Worm (Caenorhabditis elegans) whole organism, L1 larva: Measurements from ENCODE around the gene K01F9.2.

Source experiments
- C04F5.9 ChIP-seq: sonication (generic microtip); optimal IDR thresholded peaks from 2 replicates; lab custom pipeline; 2016; ENCODE audit warnings: missing genetic modification characterization, missing compliant biosample characterization
- C34B4.2 ChIP-seq: sonication (generic microtip); optimal IDR thresholded peaks from 2 replicates; lab custom pipeline; 2017; ENCODE audit warnings: mild to moderate bottlenecking, missing genetic modification characterization, missing compliant biosample characterization
- aha-1 ChIP-seq: fragments of 150-350 bp; optimal IDR thresholded peaks from 2 replicates; lab custom pipeline; 2014; ENCODE audit warnings: missing biosample characterization, missing genetic modification characterization
- ama-1 ChIP-seq: fragments of 150-350 bp; optimal IDR thresholded peaks from 2 replicates; lab custom pipeline; 2014
- blmp-1 ChIP-seq: fragments of 150-350 bp; optimal IDR thresholded peaks from 2 replicates; lab custom pipeline; 2014; ENCODE audit warnings: missing biosample characterization, missing genetic modification characterization
- ceh-8 ChIP-seq: fragments of 200-800 bp; sonication (Bioruptor generic); optimal IDR thresholded peaks from 2 replicates; lab custom pipeline; 2018; ENCODE audit warnings: mild to moderate bottlenecking, missing genetic modification characterization, moderate library complexity, missing compliant biosample characterization
- ceh-82 ChIP-seq, 3 experiments: fragments of 150-350 bp in 1 of 3; sonication (generic microtip) in 2 of 3; optimal IDR thresholded peaks; 2 replicates each; lab custom pipeline; 2014 to 2017; ENCODE audit warnings: missing biosample characterization in 3 of 3, missing genetic modification characterization in 3 of 3
- ceh-88 ChIP-seq: fragments of 200-800 bp; sonication (Bioruptor generic); IDR thresholded peaks from 2 replicates; pipeline ENCODE4 v1.3.6; 2022; ENCODE audit warnings: missing genetic modification characterization, missing compliant biosample characterization
- ces-1 ChIP-seq: fragments of 150-350 bp; optimal IDR thresholded peaks from 2 replicates; lab custom pipeline; 2014; ENCODE audit warnings: missing biosample characterization, missing genetic modification reagents, missing genetic modification characterization
- dpl-1 ChIP-seq, 3 experiments: fragments of 150-350 bp in 2 of 3; sonication (generic microtip) in 1 of 3; optimal IDR thresholded peaks; 2 replicates each; lab custom pipeline; 2014 to 2017; ENCODE audit warnings: missing biosample characterization in 3 of 3, missing genetic modification characterization in 3 of 3, missing genetic modification reagents in 3 of 3
- efl-1 ChIP-seq, 4 experiments: fragments of 150-350 bp; optimal IDR thresholded peaks in 3 of 4; peaks in 1 of 4; 1 replicate in 1 of 4; 2 replicates in 3 of 4; lab custom pipeline; 2014; ENCODE audit warnings: missing biosample characterization in 2 of 4, missing genetic modification characterization in 2 of 4, missing genetic modification reagents in 2 of 4
- egl-13 ChIP-seq: sonication (generic microtip); optimal IDR thresholded peaks from 2 replicates; lab custom pipeline; 2016; ENCODE audit warnings: missing genotype, missing genetic modification reagents, missing genetic modification characterization, missing compliant biosample characterization
- elt-3 ChIP-seq, 6 experiments: fragments of 150-350 bp in 1 of 6; sonication (generic microtip); optimal IDR thresholded peaks; 2 replicates each; lab custom pipeline; 2017 to 2018; ENCODE audit warnings: missing biosample characterization in 6 of 6, missing genetic modification characterization in 6 of 6, inconsistent platforms in 1 of 6
- ets-5 ChIP-seq: fragments of 200-800 bp; sonication (Bioruptor generic); IDR thresholded peaks from 2 replicates; pipeline ENCODE4 v1.3.6; 2022; ENCODE audit warnings: missing genetic modification characterization, missing compliant biosample characterization
- fkh-10 ChIP-seq: sonication (generic microtip); optimal IDR thresholded peaks from 2 replicates; lab custom pipeline; 2017; ENCODE audit warnings: missing biosample characterization, missing genetic modification reagents, missing genetic modification characterization
- fkh-4 ChIP-seq: sonication (generic microtip); optimal IDR thresholded peaks from 2 replicates; lab custom pipeline; 2016; ENCODE audit warnings: missing compliant biosample characterization, missing genetic modification characterization, borderline replicate concordance
- fkh-8 ChIP-seq: sonication (generic microtip); optimal IDR thresholded peaks from 2 replicates; lab custom pipeline; 2016; ENCODE audit warnings: mild to moderate bottlenecking, missing genetic modification characterization, missing compliant biosample characterization
- fos-1 ChIP-seq: fragments of 150-350 bp; optimal IDR thresholded peaks from 2 replicates; lab custom pipeline; 2014; ENCODE audit warnings: missing biosample characterization, missing genetic modification characterization
- hlh-4 ChIP-seq: sonication (generic microtip); optimal IDR thresholded peaks from 2 replicates; lab custom pipeline; 2016; ENCODE audit warnings: mild to moderate bottlenecking, missing genetic modification characterization, missing compliant biosample characterization
- isw-1 ChIP-seq: fragments of 200-800 bp; sonication (Bioruptor generic); IDR thresholded peaks from 2 replicates; pipeline ENCODE4 v1.3.6; 2022; ENCODE audit warnings: missing genetic modification characterization, missing compliant biosample characterization
- lin-13 ChIP-seq: fragments of 150-350 bp; optimal IDR thresholded peaks from 2 replicates; lab custom pipeline; 2014; ENCODE audit warnings: missing biosample characterization, missing genetic modification reagents, missing genetic modification characterization
- lin-14 ChIP-seq: fragments of 200-800 bp; sonication (Bioruptor generic); optimal IDR thresholded peaks from 2 replicates; lab custom pipeline; 2018; ENCODE audit warnings: mild to moderate bottlenecking, missing genetic modification characterization, moderate library complexity, missing compliant biosample characterization
- lin-15B ChIP-seq: fragments of 150-350 bp; sonication (generic microtip); optimal IDR thresholded peaks from 3 replicates; lab custom pipeline; 2014; ENCODE audit warnings: missing biosample characterization, missing genetic modification characterization
- lin-39 ChIP-seq: fragments of 150-350 bp; optimal IDR thresholded peaks from 2 replicates; lab custom pipeline; 2014; ENCODE audit warnings: missing biosample characterization, missing genetic modification reagents, missing genetic modification characterization
- mab-9 ChIP-seq: fragments of 200-800 bp; sonication (Bioruptor generic); IDR thresholded peaks from 2 replicates; pipeline ENCODE4 v1.3.6; 2022; ENCODE audit warnings: missing genetic modification reagents, missing genetic modification characterization, missing compliant biosample characterization
- mdl-1 ChIP-seq, 2 experiments: fragments of 150-350 bp; optimal IDR thresholded peaks; 2 replicates each; lab custom pipeline; 2014 to 2017; ENCODE audit warnings: missing biosample characterization in 2 of 2, missing genetic modification characterization in 2 of 2, inconsistent platforms in 1 of 2
- mef-2 ChIP-seq: fragments of 150-350 bp; optimal IDR thresholded peaks from 2 replicates; lab custom pipeline; 2014; ENCODE audit warnings: missing biosample characterization, missing genetic modification characterization
- nhr-12 ChIP-seq: sonication (generic microtip); optimal IDR thresholded peaks from 2 replicates; lab custom pipeline; 2017; ENCODE audit warnings: missing biosample characterization, missing genetic modification characterization
- nhr-19 ChIP-seq: fragments of 200-800 bp; sonication (Bioruptor generic); conservative IDR thresholded peaks from 2 replicates; pipeline ENCODE4 v1.3.6; 2022; ENCODE audit warnings: missing genetic modification characterization, missing compliant biosample characterization
- nhr-20 ChIP-seq: sonication (generic microtip); optimal IDR thresholded peaks from 2 replicates; lab custom pipeline; 2016; ENCODE audit warnings: mild to moderate bottlenecking, missing genetic modification characterization, missing compliant biosample characterization
- nhr-237 ChIP-seq: fragments of 150-350 bp; optimal IDR thresholded peaks from 2 replicates; lab custom pipeline; 2014; ENCODE audit warnings: missing biosample characterization, missing genetic modification characterization
- nhr-28 ChIP-seq: fragments of 150-350 bp; optimal IDR thresholded peaks from 2 replicates; lab custom pipeline; 2014; ENCODE audit warnings: missing biosample characterization, missing genetic modification characterization
- nhr-71 ChIP-seq: sonication (generic microtip); optimal IDR thresholded peaks from 2 replicates; lab custom pipeline; 2016; ENCODE audit warnings: mild to moderate bottlenecking, missing genetic modification characterization, moderate library complexity, missing compliant biosample characterization
- nhr-76 ChIP-seq: sonication (generic microtip); optimal IDR thresholded peaks from 2 replicates; lab custom pipeline; 2017; ENCODE audit warnings: missing biosample characterization, missing genetic modification characterization
- nhr-77 ChIP-seq: fragments of 150-350 bp; optimal IDR thresholded peaks from 2 replicates; lab custom pipeline; 2014; ENCODE audit warnings: missing biosample characterization, missing genetic modification characterization
- nhr-84 ChIP-seq: sonication (generic microtip); optimal IDR thresholded peaks from 2 replicates; lab custom pipeline; 2017; ENCODE audit warnings: missing biosample characterization, missing genetic modification characterization
- nhr-85 ChIP-seq: sonication (generic microtip); peaks from one replicate; lab custom pipeline; 2016; ENCODE audit warnings: missing genetic modification characterization, inconsistent platforms, missing compliant biosample characterization
- nhr-90 ChIP-seq: sonication (generic microtip); optimal IDR thresholded peaks from 2 replicates; lab custom pipeline; 2016; ENCODE audit warnings: mild to moderate bottlenecking, missing genetic modification characterization, missing compliant biosample characterization; ENCODE audit not compliant: poor library complexity
- pax-3 ChIP-seq: fragments of 200-800 bp; sonication (Bioruptor generic); optimal IDR thresholded peaks from 2 replicates; lab custom pipeline; 2018; ENCODE audit warnings: mild to moderate bottlenecking, missing genetic modification characterization, moderate library complexity, missing compliant biosample characterization
- pqm-1 ChIP-seq: sonication (generic microtip); optimal IDR thresholded peaks from 3 replicates; lab custom pipeline; 2017; ENCODE audit warnings: missing biosample characterization, missing genetic modification characterization
- rnt-1 ChIP-seq: sonication (generic microtip); optimal IDR thresholded peaks from 2 replicates; lab custom pipeline; 2016; ENCODE audit warnings: mild to moderate bottlenecking, missing genetic modification characterization, moderate library complexity, missing compliant biosample characterization
- snu-23 ChIP-seq: sonication (generic microtip); optimal IDR thresholded peaks from 2 replicates; lab custom pipeline; 2016; ENCODE audit warnings: missing genetic modification characterization, missing compliant biosample characterization
- sox-4 ChIP-seq: sonication (generic microtip); optimal IDR thresholded peaks from 2 replicates; lab custom pipeline; 2016; ENCODE audit warnings: missing genetic modification characterization, missing compliant biosample characterization
- sptf-1 ChIP-seq: fragments of 150-350 bp; optimal IDR thresholded peaks from 2 replicates; lab custom pipeline; 2014; ENCODE audit warnings: missing biosample characterization, missing genetic modification characterization
- sup-37 ChIP-seq: fragments of 200-800 bp; sonication (Bioruptor generic); optimal IDR thresholded peaks from 2 replicates; lab custom pipeline; 2018; ENCODE audit warnings: mild to moderate bottlenecking, missing genetic modification characterization, missing compliant biosample characterization
- swsn-7 ChIP-seq: sonication (generic microtip); optimal IDR thresholded peaks from 2 replicates; lab custom pipeline; 2016; ENCODE audit warnings: missing genetic modification characterization, missing compliant biosample characterization
- unc-30 ChIP-seq: sonication (generic microtip); optimal IDR thresholded peaks from 2 replicates; lab custom pipeline; 2017; ENCODE audit warnings: missing biosample characterization, missing genetic modification characterization
- unc-86 ChIP-seq: sonication (generic microtip); optimal IDR thresholded peaks from 2 replicates; lab custom pipeline; 2016; ENCODE audit warnings: missing genetic modification characterization, missing compliant biosample characterization
- zag-1 ChIP-seq: fragments of 150-350 bp; optimal IDR thresholded peaks from 2 replicates; lab custom pipeline; 2014; ENCODE audit warnings: missing biosample characterization, missing genetic modification characterization
- zip-4 ChIP-seq: fragments of 200-800 bp; sonication (Bioruptor generic); optimal IDR thresholded peaks from 2 replicates; lab custom pipeline; 2018; ENCODE audit warnings: mild to moderate bottlenecking, missing genetic modification characterization, moderate library complexity, missing compliant biosample characterization
- ztf-11 ChIP-seq, 2 experiments: sonication (generic microtip); optimal IDR thresholded peaks; 2 replicates each; lab custom pipeline; 2016 to 2017; ENCODE audit warnings: missing genetic modification characterization in 2 of 2, missing biosample characterization in 1 of 2, missing compliant biosample characterization in 1 of 2
- ztf-4 ChIP-seq: fragments of 150-350 bp; optimal IDR thresholded peaks from 2 replicates; lab custom pipeline; 2014; ENCODE audit warnings: missing biosample characterization, missing genetic modification characterization

Gene K01F9.2

DNA sequence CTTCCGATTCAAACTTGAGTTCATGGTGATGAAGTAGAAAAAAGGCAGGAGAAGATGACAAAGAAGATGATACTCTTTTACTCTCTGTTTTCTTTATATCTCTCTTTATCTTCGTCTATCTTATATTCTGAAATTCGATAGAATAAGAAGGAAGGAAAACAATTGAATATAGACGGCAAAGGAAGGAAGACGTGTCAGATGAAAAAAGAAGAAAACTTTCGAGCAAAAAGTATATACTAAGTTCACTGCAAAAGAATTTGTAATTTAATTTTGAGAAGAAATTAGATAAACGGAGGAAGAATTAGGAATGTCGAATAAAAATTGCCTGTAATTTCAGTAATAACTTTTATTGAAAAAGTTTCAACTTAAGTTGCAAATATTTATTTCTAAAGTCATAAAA is at the start of gene K01F9.2:
TSS of gene K01F9.2 (minus strand) at position 127 of the 400 bp plus-strand sequence.
- no peak for TF ChIP-seq ceh-8 (GFP tag; lab: Kevin White, UChicago)
- TF ChIP-seq fkh-10 (GFP tag; lab: Kevin White, UChicago): peak; percentile 93
- peak; percentile 49 for TF ChIP-seq lin-14 (GFP tag; lab: Kevin White, UChicago)
- TF ChIP-seq sox-4: no peak
- no peak for TF ChIP-seq ztf-11 (tag; optimal IDR thresholded peaks at IDR 0.05; lab: Kevin White, UChicago)
- TF ChIP-seq, all 84 proteins: peak for 2

DNA sequence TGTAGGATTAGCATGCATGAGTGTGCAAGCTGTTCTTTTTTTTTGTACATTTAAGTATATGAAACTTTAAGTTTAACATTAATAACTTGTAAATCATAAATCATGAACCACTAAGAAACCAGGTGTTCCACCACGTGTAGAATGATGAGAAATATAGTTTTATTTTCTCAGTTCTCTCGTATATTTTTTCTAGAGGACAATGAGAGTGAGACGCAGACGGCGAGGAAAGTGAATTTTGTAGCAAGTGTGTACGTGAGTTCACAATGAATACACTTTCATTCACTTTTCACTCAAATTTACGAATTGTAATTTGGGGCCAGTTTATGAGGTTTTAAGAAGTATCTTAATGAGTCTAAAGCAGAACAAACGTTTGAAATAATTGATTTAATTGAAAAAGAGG is 49.6 kb upstream of the K01F9.2 start:
- no peak for TF ChIP-seq aha-1 (tag; lab: Kevin White, UChicago)
- TF ChIP-seq fkh-4 (tag; lab: Kevin White, UChicago): no peak
- no peak for TF ChIP-seq C04F5.9 (tag; lab: Kevin White, UChicago)
- no peak for TF ChIP-seq sup-37
- TF ChIP-seq nhr-84 (tag; lab: Kevin White, UChicago): no peak
- peak; percentile 20 for TF ChIP-seq snu-23 (GFP tag; lab: Kevin White, UChicago)
- peak; percentile 13 for TF ChIP-seq nhr-71 (tag; lab: Kevin White, UChicago)
- peak; percentile 50 for TF ChIP-seq nhr-20 (tag; lab: Kevin White, UChicago)
- TF ChIP-seq fkh-10 (GFP tag; lab: Kevin White, UChicago): no peak
- no peak for TF ChIP-seq nhr-237
- no peak for TF ChIP-seq swsn-7 (tag; lab: Kevin White, UChicago)
- TF ChIP-seq efl-1 (optimal IDR thresholded peaks at IDR 0.05; lab: Kevin White, UChicago): no peak
- no peak for TF ChIP-seq efl-1 (GFP tag; optimal IDR thresholded peaks at IDR 0.05 in 1 of 2; lab: Kevin White, UChicago)
- peak; percentile 87 for TF ChIP-seq blmp-1
- no peak for TF ChIP-seq pax-3 (tag; lab: Kevin White, UChicago)
- TF ChIP-seq ceh-82 (tag; optimal IDR thresholded peaks at IDR 0.05; lab: Kevin White, UChicago): no peak
- no peak for TF ChIP-seq fos-1 (tag; lab: Kevin White, UChicago)
- TF ChIP-seq isw-1 (GFP tag; lab: Robert Waterston, UW): no peak
- no peak for TF ChIP-seq lin-13 (GFP tag; lab: Kevin White, UChicago)
- no peak for TF ChIP-seq nhr-85 (tag; lab: Kevin White, UChicago)
- TF ChIP-seq zip-4: no peak
- TF ChIP-seq mdl-1 (tag; optimal IDR thresholded peaks at IDR 0.05; lab: Kevin White, UChicago): no peak
- TF ChIP-seq lin-14 (GFP tag; lab: Kevin White, UChicago): peak; percentile 62
- no peak for TF ChIP-seq nhr-76 (tag; lab: Kevin White, UChicago)
- TF ChIP-seq nhr-12 (tag; lab: Kevin White, UChicago): no peak
- TF ChIP-seq ztf-4 (tag; lab: Kevin White, UChicago): no peak
- TF ChIP-seq sptf-1: no peak
- TF ChIP-seq zag-1 (tag; lab: Kevin White, UChicago): no peak
- TF ChIP-seq lin-15B (tag; lab: Kevin White, UChicago): no peak
- TF ChIP-seq lin-39 (tag; lab: Kevin White, UChicago): no peak
- no peak for TF ChIP-seq nhr-28 (tag; lab: Kevin White, UChicago)
- TF ChIP-seq hlh-4: no peak
- TF ChIP-seq unc-30 (tag; lab: Kevin White, UChicago): no peak
- no peak for TF ChIP-seq ceh-88 (GFP tag; lab: Robert Waterston, UW)
- no peak for TF ChIP-seq mef-2 (tag; lab: Kevin White, UChicago)
- TF ChIP-seq nhr-19 (GFP tag; lab: Robert Waterston, UW): no peak
- TF ChIP-seq ces-1: no peak
- no peak for TF ChIP-seq ama-1 (lab: Kevin White, UChicago)
- no peak for TF ChIP-seq elt-3 (tag; optimal IDR thresholded peaks at IDR 0.05; lab: Kevin White, UChicago)
- no peak for TF ChIP-seq pqm-1 (tag; lab: Kevin White, UChicago)
- TF ChIP-seq fkh-8 (tag; lab: Kevin White, UChicago): no peak
- TF ChIP-seq nhr-77 (tag; lab: Kevin White, UChicago): no peak
- no peak for TF ChIP-seq mab-9 (GFP tag; lab: Robert Waterston, UW)
- no peak for TF ChIP-seq egl-13
- no peak for TF ChIP-seq ets-5 (GFP tag; lab: Robert Waterston, UW)
- peak in 2 of 3 experiments; percentile 6 to 26 for TF ChIP-seq dpl-1 (GFP tag; optimal IDR thresholded peaks at IDR 0.05; lab: Kevin White, UChicago)
- no peak for TF ChIP-seq nhr-90 (tag; lab: Kevin White, UChicago)
- no peak for TF ChIP-seq C34B4.2 (tag; lab: Kevin White, UChicago)
- no peak for TF ChIP-seq rnt-1 (tag; lab: Kevin White, UChicago)
- TF ChIP-seq unc-86: no peak
